Worm (Caenorhabditis elegans): ENCODE measurements around the gene Y54G2A.16.

Y54G2A.16 gene

ce11 chrIV:2842162-2842561 lies 22.5 kb downstream of the Y54G2A.16 start, which contains the start of gene clec-84:
Gene clec-84 (plus strand): TSS chrIV:2842462.
- TF ChIP-seq hmg-11 (tag; optimal IDR thresholded peaks at IDR 0.05) (no peak), elt-2 (tag; optimal IDR thresholded peaks at IDR 0.05) (peak; percentile 2)

- TF ChIP-seq nhr-11 (tag; optimal IDR thresholded peaks at IDR 0.05) (no peak), elt-2 (tag; optimal IDR thresholded peaks at IDR 0.05) (peak; percentile 55), pha-4 (tag; optimal IDR thresholded peaks at IDR 0.05) (peak; percentile 28), mdl-1 (tag; optimal IDR thresholded peaks at IDR 0.05) (no peak), fkh-2 (tag; optimal IDR thresholded peaks at IDR 0.05) (no peak), pqm-1 (tag; optimal IDR thresholded peaks at IDR 0.05) (peak; percentile 27), ceh-28 (tag; optimal IDR thresholded peaks at IDR 0.05) (no peak)
These were observed 23.4 kb downstream of the Y54G2A.16 start, which contains the start of gene clec-83 for ce11 chrIV:2841260-2841659. Gene clec-83 (minus strand): TSS chrIV:2841472.

- TF ChIP-seq elt-2 (tag; optimal IDR thresholded peaks at IDR 0.05): peak; percentile 19
- TF ChIP-seq nfya-1 (tag; optimal IDR thresholded peaks at IDR 0.05; ENCODE audit: insufficient read depth): no peak
These were observed 26.3 kb downstream of the Y54G2A.16 start, which contains the start of gene Y54G2A.7 for ce11 chrIV:2838308-2838707. Gene Y54G2A.7 (plus strand): TSS chrIV:2838608.

- no peak for TF ChIP-seq zag-1 (tag; optimal IDR thresholded peaks at IDR 0.05)
- no peak for TF ChIP-seq elt-1 (tag; optimal IDR thresholded peaks at IDR 0.05)
- TF ChIP-seq ZK546.5 (tag; optimal IDR thresholded peaks at IDR 0.05): no peak
- TF ChIP-seq pha-4 (tag; optimal IDR thresholded peaks at IDR 0.05): no peak
- no peak for TF ChIP-seq nhr-76 (tag; optimal IDR thresholded peaks at IDR 0.05)
- TF ChIP-seq ceh-16 (tag; optimal IDR thresholded peaks at IDR 0.05): no peak
- TF ChIP-seq mml-1 (tag; optimal IDR thresholded peaks at IDR 0.05): no peak
- TF ChIP-seq aly-2 (tag; optimal IDR thresholded peaks at IDR 0.05): no peak
- no peak for TF ChIP-seq tbx-2 (tag; optimal IDR thresholded peaks at IDR 0.05)
- no peak for TF ChIP-seq elt-3 (tag; optimal IDR thresholded peaks at IDR 0.05)
- TF ChIP-seq lin-15B (tag; optimal IDR thresholded peaks at IDR 0.05): no peak
- TF ChIP-seq fkh-2 (tag; optimal IDR thresholded peaks at IDR 0.05): no peak
- no peak for TF ChIP-seq ceh-82 (tag; optimal IDR thresholded peaks at IDR 0.05)
- no peak for TF ChIP-seq unc-62 (GFP tag; optimal IDR thresholded peaks at IDR 0.05)
- TF ChIP-seq nhr-28 (tag; optimal IDR thresholded peaks at IDR 0.05): no peak
These were observed 29.3 kb downstream of the Y54G2A.16 start, which contains the start of gene clec-82 for ce11 chrIV:2835364-2835763. Gene clec-82 (plus strand): TSS chrIV:2835664.

- no peak for TF ChIP-seq fkh-2 (tag; optimal IDR thresholded peaks at IDR 0.05)
- no peak for TF ChIP-seq unc-62 (GFP tag; optimal IDR thresholded peaks at IDR 0.05)
- no peak for TF ChIP-seq ztf-11 (tag; optimal IDR thresholded peaks at IDR 0.05)
- TF ChIP-seq nfya-1 (tag; optimal IDR thresholded peaks at IDR 0.05; ENCODE audit: insufficient read depth): no peak
- TF ChIP-seq pqm-1 (tag; optimal IDR thresholded peaks at IDR 0.05): no peak
- no peak for TF ChIP-seq skn-1 (tag; optimal IDR thresholded peaks at IDR 0.05)
- no peak for TF ChIP-seq nhr-25 (tag; optimal IDR thresholded peaks at IDR 0.05)
- no peak for TF ChIP-seq ama-1 (optimal IDR thresholded peaks at IDR 0.05)
- TF ChIP-seq nhr-28 (tag; optimal IDR thresholded peaks at IDR 0.05): no peak
- TF ChIP-seq nhr-43 (tag; optimal IDR thresholded peaks at IDR 0.05; ENCODE audit: poor library complexity, severe bottlenecking): no peak
- TF ChIP-seq elt-3 (tag; optimal IDR thresholded peaks at IDR 0.05): no peak
These were observed 30.1 kb downstream of the Y54G2A.16 start, which contains the start of gene pudl-2 for ce11 chrIV:2834516-2834915. Gene pudl-2 (plus strand): TSS chrIV:2834816.

- TF ChIP-seq elt-2 (tag; optimal IDR thresholded peaks at IDR 0.05) (no peak), fkh-10 (GFP tag; optimal IDR thresholded peaks at IDR 0.05) (no peak), ceh-16 (tag; optimal IDR thresholded peaks at IDR 0.05) (no peak), ceh-28 (tag; optimal IDR thresholded peaks at IDR 0.05) (no peak), ceh-82 (tag; optimal IDR thresholded peaks at IDR 0.05) (no peak), eor-1 (tag; optimal IDR thresholded peaks at IDR 0.05) (no peak), nhr-76 (tag; optimal IDR thresholded peaks at IDR 0.05) (no peak), hmg-11 (tag; optimal IDR thresholded peaks at IDR 0.05) (no peak), zag-1 (tag; optimal IDR thresholded peaks at IDR 0.05) (no peak), jun-1 (tag; optimal IDR thresholded peaks at IDR 0.05) (no peak)
These were observed 32.1 kb downstream of the Y54G2A.16 start, which contains the start of the genes Y54G2A.48 and pudl-1 for ce11 chrIV:2832587-2832986. Gene Y54G2A.48 (minus strand): TSS chrIV:2832687. Gene pudl-1 (plus strand): TSS chrIV:2832906.

Data from whole organism, L3 larva.